Worm (Caenorhabditis elegans) whole organism, mixed stage, embryonic: ENCODE results near the gene C36E8.4.

Experiments
- M03D4.4 ChIP-seq: sonication (generic microtip); optimal IDR thresholded peaks from 2 replicates; lab custom pipeline; 2017; ENCODE audit warnings: mild to moderate bottlenecking, missing genetic modification characterization, missing compliant biosample characterization
- bed-3 ChIP-seq: fragments of 200-800 bp; sonication (Bioruptor generic); optimal IDR thresholded peaks from 3 replicates; lab custom pipeline; 2018; ENCODE audit warnings: mild to moderate bottlenecking, missing genetic modification characterization, moderate library complexity, missing compliant biosample characterization
- blmp-1 ChIP-seq: fragments of 150-350 bp; optimal IDR thresholded peaks from 2 replicates; lab custom pipeline; 2014; ENCODE audit warnings: missing biosample characterization, missing genetic modification characterization
- ceh-39 ChIP-seq: fragments of 150-350 bp; optimal IDR thresholded peaks from 2 replicates; lab custom pipeline; 2014; ENCODE audit warnings: missing biosample characterization, missing genetic modification characterization
- ceh-43 ChIP-seq: fragments of 200-800 bp; sonication (Bioruptor generic); optimal IDR thresholded peaks from 2 replicates; lab custom pipeline; 2018; ENCODE audit warnings: mild to moderate bottlenecking, missing genetic modification characterization, moderate library complexity, missing compliant biosample characterization
- ceh-83 ChIP-seq: fragments of 200-800 bp; sonication (Bioruptor generic); optimal IDR thresholded peaks from 2 replicates; lab custom pipeline; 2018; ENCODE audit warnings: mild to moderate bottlenecking, missing genetic modification characterization, missing compliant biosample characterization
- ces-1 ChIP-seq: fragments of 150-350 bp; optimal IDR thresholded peaks from 2 replicates; lab custom pipeline; 2014; ENCODE audit warnings: missing biosample characterization, missing genetic modification reagents, missing genetic modification characterization
- cnd-1 ChIP-seq: fragments of 200-800 bp; sonication (Bioruptor generic); optimal IDR thresholded peaks from 2 replicates; lab custom pipeline; 2018; ENCODE audit warnings: mild to moderate bottlenecking, missing genetic modification characterization, missing compliant biosample characterization
- drap-1 ChIP-seq: fragments of 200-800 bp; sonication (Bioruptor generic); optimal IDR thresholded peaks from 3 replicates; lab custom pipeline; 2018; ENCODE audit warnings: mild to moderate bottlenecking, missing genetic modification characterization, missing compliant biosample characterization
- elt-1 ChIP-seq: sonication (generic microtip); optimal IDR thresholded peaks from 2 replicates; lab custom pipeline; 2017; ENCODE audit warnings: missing genetic modification characterization, mild to moderate bottlenecking, missing compliant biosample characterization, antibody characterized with exemption, moderate library complexity, borderline replicate concordance; ENCODE audit not compliant: insufficient read depth
- elt-3 ChIP-seq: fragments of 150-350 bp; optimal IDR thresholded peaks from 2 replicates; lab custom pipeline; 2014; ENCODE audit warnings: missing biosample characterization, missing genetic modification characterization
- flh-1 ChIP-seq: fragments of 200-800 bp; sonication (Bioruptor generic); optimal IDR thresholded peaks from 2 replicates; lab custom pipeline; 2018; ENCODE audit warnings: mild to moderate bottlenecking, missing genetic modification characterization, moderate library complexity, missing compliant biosample characterization
- ham-2 ChIP-seq: fragments of 200-800 bp; sonication (Bioruptor generic); optimal IDR thresholded peaks from 2 replicates; lab custom pipeline; 2018; ENCODE audit warnings: mild to moderate bottlenecking, missing genetic modification characterization, missing compliant biosample characterization
- hlh-1 ChIP-seq: fragments of 150-350 bp; optimal IDR thresholded peaks from 2 replicates; lab custom pipeline; 2014; ENCODE audit warnings: missing biosample characterization, missing genetic modification reagents, missing genetic modification characterization
- lin-13 ChIP-seq: fragments of 150-350 bp; optimal IDR thresholded peaks from 2 replicates; lab custom pipeline; 2014; ENCODE audit warnings: missing biosample characterization, missing genetic modification characterization
- lin-32 ChIP-seq: fragments of 200-800 bp; sonication (Bioruptor generic); optimal IDR thresholded peaks from 2 replicates; lab custom pipeline; 2018; ENCODE audit warnings: mild to moderate bottlenecking, missing genetic modification characterization, missing compliant biosample characterization
- lsy-2 ChIP-seq: fragments of 150-350 bp; optimal IDR thresholded peaks from 2 replicates; lab custom pipeline; 2014; ENCODE audit warnings: missing biosample characterization, missing genetic modification characterization
- mab-5 ChIP-seq: fragments of 150-350 bp; optimal IDR thresholded peaks from 2 replicates; lab custom pipeline; 2014; ENCODE audit warnings: missing biosample characterization, missing genetic modification characterization
- mep-1 ChIP-seq: fragments of 150-350 bp; optimal IDR thresholded peaks from 2 replicates; lab custom pipeline; 2017; ENCODE audit warnings: missing biosample characterization, missing genetic modification reagents, missing genetic modification characterization, inconsistent platforms
- mls-2 ChIP-seq: sonication (generic microtip); optimal IDR thresholded peaks from 2 replicates; lab custom pipeline; 2016; ENCODE audit warnings: mild to moderate bottlenecking, missing genetic modification characterization, moderate library complexity, missing compliant biosample characterization
- nhr-12 ChIP-seq: fragments of 150-350 bp; optimal IDR thresholded peaks from 2 replicates; lab custom pipeline; 2014; ENCODE audit warnings: missing biosample characterization, missing genetic modification characterization
- nhr-2 ChIP-seq: fragments of 150-350 bp; optimal IDR thresholded peaks from 2 replicates; lab custom pipeline; 2014; ENCODE audit warnings: missing biosample characterization, missing genetic modification characterization
- nhr-237 ChIP-seq: fragments of 150-350 bp; optimal IDR thresholded peaks from 2 replicates; lab custom pipeline; 2014; ENCODE audit warnings: missing biosample characterization, missing genetic modification characterization
- nhr-28 ChIP-seq: fragments of 150-350 bp; optimal IDR thresholded peaks from 2 replicates; lab custom pipeline; 2014; ENCODE audit warnings: missing biosample characterization, missing genetic modification characterization
- nhr-76 ChIP-seq: sonication (generic microtip); optimal IDR thresholded peaks from 2 replicates; lab custom pipeline; 2017; ENCODE audit warnings: missing biosample characterization, missing genetic modification characterization
- pha-4 ChIP-seq: fragments of 150-350 bp; optimal IDR thresholded peaks from 2 replicates; lab custom pipeline; 2018; ENCODE audit warnings: missing biosample characterization, missing genetic modification reagents, missing genetic modification characterization
- sem-2 ChIP-seq: fragments of 200-800 bp; sonication (Bioruptor generic); optimal IDR thresholded peaks from 2 replicates; lab custom pipeline; 2018; ENCODE audit warnings: mild to moderate bottlenecking, missing genetic modification characterization, missing compliant biosample characterization
- snpc-4 ChIP-seq: fragments of 150-350 bp; optimal IDR thresholded peaks from 2 replicates; lab custom pipeline; 2014; ENCODE audit warnings: missing biosample characterization, missing genetic modification characterization
- sptf-1 ChIP-seq: sonication (generic microtip); optimal IDR thresholded peaks from 2 replicates; lab custom pipeline; 2017; ENCODE audit warnings: mild to moderate bottlenecking, missing genetic modification characterization, moderate library complexity, missing compliant biosample characterization
- tbx-8 ChIP-seq: fragments of 200-800 bp; sonication (Bioruptor generic); optimal IDR thresholded peaks from 2 replicates; lab custom pipeline; 2018; ENCODE audit warnings: mild to moderate bottlenecking, missing genetic modification characterization, moderate library complexity, missing compliant biosample characterization
- unc-120 ChIP-seq: sonication (generic microtip); optimal IDR thresholded peaks from 2 replicates; lab custom pipeline; 2017; ENCODE audit warnings: missing genetic modification characterization, missing compliant biosample characterization; ENCODE audit not compliant: poor library complexity, severe bottlenecking
- unc-39 ChIP-seq: fragments of 150-350 bp; optimal IDR thresholded peaks from 2 replicates; lab custom pipeline; 2014; ENCODE audit warnings: missing biosample characterization, missing genetic modification characterization
- unc-62 ChIP-seq: fragments of 150-350 bp; optimal IDR thresholded peaks from 2 replicates; lab custom pipeline; 2014; ENCODE audit warnings: missing biosample characterization, missing genetic modification reagents, missing genetic modification characterization
- zip-8 ChIP-seq: fragments of 150-350 bp; optimal IDR thresholded peaks from 2 replicates; lab custom pipeline; 2014; ENCODE audit warnings: missing biosample characterization, missing genetic modification characterization
- ztf-11 ChIP-seq: fragments of 150-350 bp; optimal IDR thresholded peaks from 2 replicates; lab custom pipeline; 2014; ENCODE audit warnings: missing biosample characterization, missing genetic modification characterization

The C36E8.4 gene

DNA sequence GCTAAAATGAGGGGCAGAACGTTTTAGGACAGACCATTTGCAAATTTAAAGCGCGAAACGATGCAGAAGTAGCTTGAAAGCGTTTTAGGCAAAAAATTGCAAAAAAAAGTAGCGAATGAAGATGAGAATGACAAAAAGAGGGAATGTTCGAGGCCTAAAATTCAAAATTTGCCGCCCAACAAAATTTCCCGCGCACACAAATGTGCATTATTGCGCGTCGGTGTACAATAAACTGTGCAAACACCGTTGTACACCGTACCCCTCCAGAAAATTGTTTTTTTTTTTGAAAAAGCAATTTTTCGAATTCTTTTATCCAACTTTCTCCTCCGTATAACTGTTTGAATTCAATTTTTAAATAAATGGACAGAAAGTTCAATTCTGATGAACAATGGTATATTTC lies 7.7 kb downstream of the C36E8.4 start, which contains the start of gene snpc-3.4:
Gene snpc-3.4 (plus strand): TSS at position 237 of the 400 bp plus-strand sequence.
- TF ChIP-seq elt-1 (tag; lab: Kevin White, UChicago) = no peak
- TF ChIP-seq M03D4.4 = no peak
- no peak for TF ChIP-seq mls-2 (tag; lab: Kevin White, UChicago)
- TF ChIP-seq cnd-1 (tag; lab: Kevin White, UChicago) = no peak
- no peak for TF ChIP-seq hlh-1 (tag; lab: Kevin White, UChicago)
- no peak for TF ChIP-seq mab-5 (tag; lab: Kevin White, UChicago)
- TF ChIP-seq nhr-12 = no peak
- TF ChIP-seq nhr-28 (tag; lab: Kevin White, UChicago) = no peak
- TF ChIP-seq ceh-83 (GFP tag; lab: Kevin White, UChicago) = no peak
- TF ChIP-seq zip-8 = no peak
- peak; percentile 44 for TF ChIP-seq nhr-237
- TF ChIP-seq ces-1 (GFP tag; lab: Kevin White, UChicago) = peak; percentile 66
- no peak for TF ChIP-seq unc-62
- TF ChIP-seq ceh-39 (tag; lab: Kevin White, UChicago) = peak; percentile 62
- no peak for TF ChIP-seq drap-1 (GFP tag; lab: Kevin White, UChicago)
- no peak for TF ChIP-seq bed-3
- no peak for TF ChIP-seq lin-32 (GFP tag; lab: Kevin White, UChicago)
- TF ChIP-seq sem-2 (GFP tag; lab: Kevin White, UChicago) = no peak
- TF ChIP-seq unc-120 = no peak
- TF ChIP-seq unc-39 (tag; lab: Kevin White, UChicago) = no peak
- no peak for TF ChIP-seq ztf-11 (tag; lab: Kevin White, UChicago)
- no peak for TF ChIP-seq elt-3 (tag; lab: Kevin White, UChicago)
- no peak for TF ChIP-seq snpc-4 (tag; lab: Kevin White, UChicago)
- no peak for TF ChIP-seq tbx-8
- TF ChIP-seq ham-2 (GFP tag; lab: Kevin White, UChicago) = no peak
- peak; percentile 38 for TF ChIP-seq lin-13 (tag; lab: Kevin White, UChicago)
- peak; percentile 37 for TF ChIP-seq pha-4 (tag; lab: Kevin White, UChicago)
- TF ChIP-seq mep-1 = peak; percentile 77
- TF ChIP-seq nhr-2 (tag; lab: Kevin White, UChicago) = no peak
- no peak for TF ChIP-seq flh-1 (GFP tag; lab: Kevin White, UChicago)
- peak; percentile 97 for TF ChIP-seq lsy-2
- no peak for TF ChIP-seq blmp-1 (tag; lab: Kevin White, UChicago)
- no peak for TF ChIP-seq nhr-76
- no peak for TF ChIP-seq ceh-43 (GFP tag; lab: Kevin White, UChicago)
- peak; percentile 26 for TF ChIP-seq sptf-1 (tag; lab: Kevin White, UChicago)

DNA sequence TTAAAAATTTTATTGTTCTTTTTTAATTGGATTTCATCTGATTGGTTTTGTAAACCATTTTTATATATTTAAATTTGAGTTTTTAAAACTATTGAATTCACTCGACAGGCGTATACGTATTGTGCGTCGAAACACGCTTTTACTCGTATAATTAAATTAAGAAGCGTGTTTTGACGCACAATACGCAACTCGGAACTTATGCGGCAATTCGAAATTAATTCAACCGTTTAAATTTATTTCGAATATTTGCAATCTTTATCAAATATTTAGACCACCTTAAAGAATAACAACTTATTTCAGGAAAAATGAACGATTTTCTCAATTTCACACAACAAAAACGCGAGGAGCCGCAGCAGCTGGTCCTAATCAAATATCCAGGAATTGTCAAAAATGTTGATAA lies 9.7 kb downstream of the C36E8.4 start, which contains the start of gene tftc-5:
Gene tftc-5 (plus strand): TSS at position 301 of the 400 bp plus-strand sequence.
- no peak for TF ChIP-seq sem-2 (GFP tag; lab: Kevin White, UChicago)
- no peak for TF ChIP-seq elt-3 (tag; lab: Kevin White, UChicago)
- TF ChIP-seq mls-2 (tag; lab: Kevin White, UChicago) = no peak
- no peak for TF ChIP-seq bed-3
- no peak for TF ChIP-seq ceh-39 (tag; lab: Kevin White, UChicago)
- no peak for TF ChIP-seq lin-13 (tag; lab: Kevin White, UChicago)

DNA sequence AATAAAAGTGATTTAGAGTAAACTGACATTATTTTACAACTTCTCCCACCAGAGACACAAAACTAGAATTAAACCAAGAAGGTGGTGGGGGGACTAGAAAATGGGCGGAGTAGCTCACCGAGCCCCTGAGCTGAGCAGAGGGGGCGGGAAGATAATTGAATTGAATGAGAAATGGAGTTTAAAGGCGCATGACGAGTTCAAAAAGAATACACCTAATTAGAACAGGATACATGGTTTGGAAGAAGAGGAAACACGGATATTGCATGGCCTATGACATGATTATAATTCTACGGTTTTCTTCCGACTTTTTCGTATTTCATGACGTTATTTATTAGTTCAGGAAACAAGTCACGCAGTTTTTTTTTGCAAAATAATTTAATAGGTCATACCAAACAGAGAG lies 15.9 kb downstream of the C36E8.4 start, which contains the start of gene T02C12.5:
Gene T02C12.5 (minus strand): TSS at position 101 of the 400 bp plus-strand sequence.
- TF ChIP-seq ces-1 (GFP tag; lab: Kevin White, UChicago) (peak; percentile 86), nhr-28 (tag; lab: Kevin White, UChicago) (no peak)
- TF ChIP-seq, all 35 proteins: peak for 1

DNA sequence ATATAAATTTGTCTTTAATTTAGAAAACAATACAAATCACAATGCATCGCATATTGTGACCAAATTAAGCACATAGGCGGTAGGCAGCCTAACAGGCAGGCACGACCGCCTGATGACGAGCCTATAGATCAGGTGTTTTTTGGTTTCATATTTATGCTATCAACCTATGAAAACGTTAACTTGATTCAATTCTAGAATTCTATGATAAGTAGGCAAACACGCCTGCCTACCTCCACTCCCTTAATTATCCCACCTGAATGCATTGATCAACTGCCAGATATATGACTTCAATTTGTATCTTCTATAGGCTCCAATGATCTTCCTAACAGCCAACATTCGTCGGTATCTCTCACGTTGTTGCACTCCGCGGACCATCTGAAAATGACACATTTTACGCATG lies 18.7 kb downstream of the C36E8.4 start:
- no peak for TF ChIP-seq ztf-11 (tag; lab: Kevin White, UChicago)
- TF ChIP-seq nhr-28 (tag; lab: Kevin White, UChicago) = no peak
- TF ChIP-seq, all 35 proteins: peak for 0
